Fruit fly (Drosophila melanogaster) whole organism, embryonic: Measurements from ENCODE around the gene CG10862.

Experiments
- Awh ChIP-seq: fragments of 200-800 bp; sonication (Bioruptor generic); IDR thresholded peaks from 2 replicates; pipeline ENCODE4, ENCODE4 v1.3.6; 2022; ENCODE audit warnings: missing biosample characterization, missing genetic modification characterization
- CG10147 ChIP-seq: fragments of 200-800 bp; sonication (Bioruptor generic); optimal IDR thresholded peaks from 2 replicates; lab custom pipeline; 2019; ENCODE audit warnings: missing biosample characterization, mild to moderate bottlenecking, missing genetic modification characterization, moderate library complexity
- CG10543 ChIP-seq: fragments of 200-800 bp; sonication (Bioruptor generic); optimal IDR thresholded peaks from 3 replicates; lab custom pipeline; 2017; ENCODE audit warnings: missing biosample characterization, mild to moderate bottlenecking, missing genetic modification characterization, moderate library complexity
- CG11247 ChIP-seq: fragments of 200-800 bp; sonication (Bioruptor generic); IDR thresholded peaks from 2 replicates; pipeline ENCODE4 v1.3.6; 2022; ENCODE audit warnings: missing biosample characterization, missing genetic modification characterization
- CG11560 ChIP-seq: fragments of 200-800 bp; sonication (Bioruptor generic); IDR thresholded peaks from 3 replicates; pipeline ENCODE4 v1.3.6; 2022; ENCODE audit warnings: missing biosample characterization, missing genetic modification characterization
- CG12219 ChIP-seq: fragments of 200-800 bp; sonication (Bioruptor generic); optimal IDR thresholded peaks from 3 replicates; lab custom pipeline; 2018; ENCODE audit warnings: missing biosample characterization, mild to moderate bottlenecking, missing genetic modification characterization
- CG12659 ChIP-seq: fragments of 200-800 bp; sonication (Bioruptor generic); optimal IDR thresholded peaks from 3 replicates; lab custom pipeline; 2017; ENCODE audit warnings: mild to moderate bottlenecking, missing biosample characterization, missing genetic modification reagents, missing genetic modification characterization
- CG1529 ChIP-seq: fragments of 200-800 bp; sonication (Bioruptor generic); optimal IDR thresholded peaks from 3 replicates; lab custom pipeline; 2018; ENCODE audit warnings: missing biosample characterization, missing genetic modification characterization
- CG15601 ChIP-seq: fragments of 200-800 bp; sonication (Bioruptor generic); optimal IDR thresholded peaks from 3 replicates; lab custom pipeline; 2019; ENCODE audit warnings: missing biosample characterization, mild to moderate bottlenecking, missing genetic modification characterization, moderate library complexity
- CG1647 ChIP-seq: fragments of 200-800 bp; sonication (Bioruptor generic); optimal IDR thresholded peaks from 3 replicates; lab custom pipeline; 2016; ENCODE audit warnings: missing biosample characterization, missing genetic modification characterization
- CG17186 ChIP-seq: fragments of 200-800 bp; sonication (Bioruptor generic); optimal IDR thresholded peaks from 3 replicates; lab custom pipeline; 2017; ENCODE audit warnings: missing biosample characterization, missing genetic modification reagents, missing genetic modification characterization
- CG18011 ChIP-seq: fragments of 200-800 bp; sonication (Bioruptor generic); optimal IDR thresholded peaks from 2 replicates; lab custom pipeline; 2017; ENCODE audit warnings: missing biosample characterization, missing genetic modification characterization, mild to moderate bottlenecking, moderate library complexity, missing genotype
- CG31224 ChIP-seq: fragments of 200-800 bp; sonication (Bioruptor generic); IDR thresholded peaks from 2 replicates; pipeline ENCODE4 v1.3.6; 2022; ENCODE audit warnings: missing biosample characterization, missing genetic modification characterization
- CG31365 ChIP-seq: fragments of 200-800 bp; sonication (Bioruptor generic); optimal IDR thresholded peaks from 2 replicates; lab custom pipeline; 2018; ENCODE audit warnings: missing biosample characterization, mild to moderate bottlenecking, missing genetic modification characterization
- CG31388 ChIP-seq: fragments of 200-800 bp; sonication (Bioruptor generic); optimal IDR thresholded peaks from 2 replicates; lab custom pipeline; 2016; ENCODE audit warnings: missing biosample characterization, missing genetic modification characterization
- CG32767 ChIP-seq: fragments of 200-800 bp; sonication (Bioruptor generic); IDR thresholded peaks from 2 replicates; pipeline ENCODE4 v1.3.6; 2022; ENCODE audit warnings: missing biosample characterization, missing genetic modification characterization
- CG3281 ChIP-seq: fragments of 200-800 bp; sonication (Bioruptor generic); optimal IDR thresholded peaks from 3 replicates; lab custom pipeline; 2017; ENCODE audit warnings: missing biosample characterization, mild to moderate bottlenecking, missing genetic modification characterization
- CG6765 ChIP-seq: fragments of 200-800 bp; sonication (Bioruptor generic); optimal IDR thresholded peaks from 3 replicates; lab custom pipeline; 2017; ENCODE audit warnings: missing biosample characterization, mild to moderate bottlenecking, missing genetic modification characterization
- CG6813 ChIP-seq: fragments of 200-800 bp; sonication (Bioruptor generic); optimal IDR thresholded peaks from 2 replicates; lab custom pipeline; 2017; ENCODE audit warnings: missing biosample characterization, missing genetic modification characterization, mild to moderate bottlenecking, moderate library complexity, missing genetic modification reagents
- CG8944 ChIP-seq: fragments of 200-800 bp; sonication (Bioruptor generic); optimal IDR thresholded peaks from 3 replicates; lab custom pipeline; 2016; ENCODE audit warnings: missing biosample characterization, missing genetic modification characterization
- CG9932 ChIP-seq: fragments of 200-800 bp; sonication (Bioruptor generic); IDR thresholded peaks from 2 replicates; pipeline ENCODE4 v1.3.6; 2022; ENCODE audit warnings: missing biosample characterization, missing genetic modification characterization
- Drgx ChIP-seq: fragments of 200-800 bp; sonication (Bioruptor generic); IDR thresholded peaks from 2 replicates; pipeline ENCODE4 v1.3.6; 2022; ENCODE audit warnings: missing biosample characterization, missing genetic modification characterization
- Ets65A ChIP-seq: fragments of 200-800 bp; sonication (Bioruptor generic); peaks from one replicate; lab custom pipeline; 2016; ENCODE audit warnings: missing biosample characterization, missing genetic modification characterization
- Ets97D ChIP-seq: fragments of 200-800 bp; sonication (Bioruptor generic); optimal IDR thresholded peaks from 3 replicates; lab custom pipeline; 2016; ENCODE audit warnings: missing biosample characterization, missing genetic modification characterization
- Gsc ChIP-seq: fragments of 200-800 bp; sonication (Bioruptor generic); IDR thresholded peaks from 2 replicates; pipeline ENCODE4 v1.3.6; 2022; ENCODE audit warnings: missing biosample characterization, missing genetic modification characterization
- HHEX ChIP-seq: fragments of 200-800 bp; sonication (Bioruptor generic); optimal IDR thresholded peaks from 3 replicates; lab custom pipeline; 2017; ENCODE audit warnings: missing biosample characterization, mild to moderate bottlenecking, missing genetic modification characterization, missing genetic modification reagents
- Lpt ChIP-seq: fragments of >200 bp; optimal IDR thresholded peaks from 2 replicates; lab custom pipeline; 2018; ENCODE audit warnings: missing biosample characterization, missing genetic modification characterization
- Meics ChIP-seq: fragments of 200-800 bp; sonication (Bioruptor generic); optimal IDR thresholded peaks from 2 replicates; lab custom pipeline; 2017; ENCODE audit warnings: missing biosample characterization, mild to moderate bottlenecking, missing genetic modification characterization
- Neu2 ChIP-seq: fragments of 200-800 bp; sonication (Bioruptor generic); optimal IDR thresholded peaks from 3 replicates; lab custom pipeline; 2016; ENCODE audit warnings: missing biosample characterization, missing genetic modification characterization, borderline replicate concordance
- Poxn ChIP-seq: fragments of 200-800 bp; sonication (Bioruptor generic); IDR thresholded peaks from 2 replicates; pipeline ENCODE4 v1.3.6; 2022; ENCODE audit warnings: missing biosample characterization, missing genetic modification characterization
- bcd ChIP-seq: fragments of 200-800 bp; sonication (Bioruptor generic); optimal IDR thresholded peaks from 2 replicates; lab custom pipeline; 2017; ENCODE audit warnings: missing biosample characterization, mild to moderate bottlenecking, missing genetic modification characterization
- br ChIP-seq: fragments of >200 bp; optimal IDR thresholded peaks from 2 replicates; lab custom pipeline; 2017
- dysf ChIP-seq: fragments of 200-800 bp; sonication (Bioruptor generic); IDR thresholded peaks from 3 replicates; pipeline ENCODE4 v1.3.6; 2022; ENCODE audit warnings: missing biosample characterization, missing genetic modification characterization
- fd96Cb ChIP-seq: fragments of 200-800 bp; sonication (Bioruptor generic); optimal IDR thresholded peaks from 2 replicates; lab custom pipeline; 2018; ENCODE audit warnings: missing biosample characterization, mild to moderate bottlenecking, missing genetic modification characterization, moderate library complexity
- gsb ChIP-seq: fragments of 200-800 bp; sonication (Bioruptor generic); IDR thresholded peaks from 2 replicates; pipeline ENCODE4 v1.3.6; 2022; ENCODE audit warnings: missing biosample characterization, missing genetic modification characterization
- gt ChIP-seq: fragments of 200-800 bp; sonication (Bioruptor generic); IDR thresholded peaks from 2 replicates; pipeline ENCODE4 v1.3.6; 2022; ENCODE audit warnings: missing biosample characterization, missing genetic modification characterization
- ind ChIP-seq: fragments of 200-800 bp; sonication (Bioruptor generic); optimal IDR thresholded peaks from 3 replicates; lab custom pipeline; 2016; ENCODE audit warnings: missing biosample characterization, missing genetic modification characterization
- klu ChIP-seq: fragments of 200-800 bp; sonication (Bioruptor generic); IDR thresholded peaks from 2 replicates; pipeline ENCODE4 v1.3.6; 2022; ENCODE audit warnings: missing biosample characterization, missing genetic modification characterization
- mld ChIP-seq: fragments of 200-800 bp; sonication (Bioruptor generic); IDR thresholded peaks from 3 replicates; pipeline ENCODE4 v1.3.6; 2022; ENCODE audit warnings: missing biosample characterization, missing genetic modification characterization; ENCODE audit not compliant: partially characterized antibody
- nom ChIP-seq: fragments of 200-800 bp; sonication (Bioruptor generic); optimal IDR thresholded peaks from 2 replicates; lab custom pipeline; 2017; ENCODE audit warnings: missing biosample characterization, missing genetic modification characterization, mild to moderate bottlenecking, moderate library complexity, missing genetic modification reagents
- peb ChIP-seq: fragments of 200-800 bp; sonication (Bioruptor generic); IDR thresholded peaks from 2 replicates; pipeline ENCODE4 v1.3.6; 2022; ENCODE audit warnings: missing biosample characterization, missing genetic modification characterization
- pita ChIP-seq: fragments of 200-800 bp; sonication (Bioruptor generic); optimal IDR thresholded peaks from 2 replicates; lab custom pipeline; 2017; ENCODE audit warnings: missing biosample characterization, mild to moderate bottlenecking, missing genetic modification characterization
- prd ChIP-seq, 3 experiments: fragments of >200 bp in 2 of 3; fragments of 200-800 bp in 1 of 3; sonication (Bioruptor generic) in 1 of 3; optimal IDR thresholded peaks in 2 of 3; IDR thresholded peaks in 1 of 3; 2 replicates in 2 of 3; 3 replicates in 1 of 3; pipeline versions ENCODE4 v1.3.6 to Lab custom; 2017 to 2022; ENCODE audit warnings: missing biosample characterization in 1 of 3, missing genetic modification characterization in 1 of 3
- sens-2 ChIP-seq: fragments of 200-800 bp; sonication (Bioruptor generic); IDR thresholded peaks from 2 replicates; pipeline ENCODE4 v1.3.6; 2022; ENCODE audit warnings: missing biosample characterization, missing genetic modification characterization
- seq ChIP-seq: fragments of 200-800 bp; sonication (Bioruptor generic); IDR thresholded peaks from 2 replicates; pipeline ENCODE4 v1.3.6; 2022; ENCODE audit warnings: missing biosample characterization, missing genetic modification characterization
- slou ChIP-seq: fragments of 200-800 bp; sonication (Bioruptor generic); optimal IDR thresholded peaks from 3 replicates; lab custom pipeline; 2016; ENCODE audit warnings: missing biosample characterization, missing genetic modification characterization
- tap ChIP-seq: fragments of 200-800 bp; optimal IDR thresholded peaks from 3 replicates; lab custom pipeline; 2019; ENCODE audit warnings: missing biosample characterization, mild to moderate bottlenecking, missing genetic modification characterization, moderate library complexity
- toy ChIP-seq: fragments of 200-800 bp; sonication (Bioruptor generic); IDR thresholded peaks from 2 replicates; pipeline ENCODE4 v1.3.6; 2022; ENCODE audit warnings: missing biosample characterization, missing genetic modification characterization
- zen ChIP-seq: fragments of 200-800 bp; sonication (Bioruptor generic); optimal IDR thresholded peaks from 3 replicates; lab custom pipeline; 2018; ENCODE audit warnings: missing biosample characterization, mild to moderate bottlenecking, missing genetic modification characterization, moderate library complexity
- zfh2 ChIP-seq: fragments of 200-800 bp; sonication (Bioruptor generic); optimal IDR thresholded peaks from 2 replicates; lab custom pipeline; 2016; ENCODE audit warnings: missing biosample characterization, missing genetic modification characterization

Gene CG10862

dm6 chr3L:3638587-3639312, 15.8 kb downstream of the CG10862 start (continued):
- TF ChIP-seq gt (GFP tag; lab: Robert Waterston, UW) (0 out of 2 replicates have a peak, but pooled peaks have one; percentile 24), CG11247 (GFP tag; lab: Robert Waterston, UW) (peak; percentile 41; the same call in 1 of the 2 replicates), nom (no peak), CG32767 (GFP tag; lab: Robert Waterston, UW) (peak; percentile 55), prd (optimal IDR thresholded peaks at IDR 0.05; lab: Kevin White, UChicago) (no peak), prd (GFP tag; IDR thresholded peaks at IDR 0.05; lab: Robert Waterston, UW) (peak; percentile 86), Poxn (no peak), gsb (GFP tag; lab: Robert Waterston, UW) (no peak), dysf (GFP tag; lab: Robert Waterston, UW) (peak; percentile 61; the same call in 2 of the 3 replicates), CG31224 (GFP tag; lab: Robert Waterston, UW) (0 out of 2 replicates have a peak, but pooled peaks have one; percentile 9), CG31365 (no peak), Meics (GFP tag; lab: Kevin White, UChicago) (peak; percentile 4), mld (GFP tag; lab: Robert Waterston, UW) (no peak), klu (GFP tag; lab: Robert Waterston, UW) (no peak), Neu2 (no peak), CG3281 (no peak), Drgx (GFP tag; lab: Robert Waterston, UW) (no peak), CG18011 (GFP tag; lab: Kevin White, UChicago) (no peak), Awh (GFP tag; lab: Robert Waterston, UW) (peak; percentile 60; the same call in 1 of the 2 replicates), CG12219 (GFP tag; lab: Kevin White, UChicago) (peak; percentile 54), CG1529 (GFP tag; lab: Kevin White, UChicago) (peak; percentile 79), sens-2 (GFP tag; lab: Robert Waterston, UW) (peak; percentile 74; the same call in 1 of the 2 replicates), zen (tag; lab: Kevin White, UChicago) (peak; percentile 32), Ets65A (peak; percentile 93), CG31388 (no peak), CG15601 (peak; percentile 83), CG1647 (GFP tag; lab: Kevin White, UChicago) (peak; percentile 48), CG10543 (GFP tag; lab: Kevin White, UChicago) (no peak), pita (no peak), CG17186 (GFP tag; lab: Kevin White, UChicago) (no peak), toy (GFP tag; lab: Robert Waterston, UW) (no peak), CG6813 (GFP tag; lab: Kevin White, UChicago) (peak; percentile 41), zfh2 (GFP tag; lab: Kevin White, UChicago) (no peak), CG8944 (GFP tag; lab: Kevin White, UChicago) (peak; percentile 39), slou (GFP tag; lab: Kevin White, UChicago) (peak; percentile 39), peb (peak; percentile 61), CG6765 (GFP tag; lab: Kevin White, UChicago) (no peak), br (lab: Kevin White, UChicago) (no peak), HHEX (GFP tag; lab: Kevin White, UChicago) (peak; percentile 14), fd96Cb (tag; lab: Kevin White, UChicago) (peak; percentile 65), Ets97D (GFP tag; lab: Kevin White, UChicago) (peak; percentile 6), seq (GFP tag; lab: Robert Waterston, UW) (peak; percentile 49; the same call in 1 of the 2 replicates), Lpt (no peak), CG11560 (tag; lab: Robert Waterston, UW) (no peak), CG10147 (GFP tag; lab: Kevin White, UChicago) (no peak), CG12659 (GFP tag; lab: Kevin White, UChicago) (peak; percentile 42), CG9932 (GFP tag; lab: Robert Waterston, UW) (no peak), Gsc (GFP tag; lab: Robert Waterston, UW) (no peak; the same call in 1 of the 2 replicates), bcd (peak; percentile 65), ind (peak; percentile 45), tap (tag; lab: Kevin White, UChicago) (peak; percentile 85)
